Worm (Caenorhabditis elegans): ENCODE results near the gene C32H11.3.

DNA sequence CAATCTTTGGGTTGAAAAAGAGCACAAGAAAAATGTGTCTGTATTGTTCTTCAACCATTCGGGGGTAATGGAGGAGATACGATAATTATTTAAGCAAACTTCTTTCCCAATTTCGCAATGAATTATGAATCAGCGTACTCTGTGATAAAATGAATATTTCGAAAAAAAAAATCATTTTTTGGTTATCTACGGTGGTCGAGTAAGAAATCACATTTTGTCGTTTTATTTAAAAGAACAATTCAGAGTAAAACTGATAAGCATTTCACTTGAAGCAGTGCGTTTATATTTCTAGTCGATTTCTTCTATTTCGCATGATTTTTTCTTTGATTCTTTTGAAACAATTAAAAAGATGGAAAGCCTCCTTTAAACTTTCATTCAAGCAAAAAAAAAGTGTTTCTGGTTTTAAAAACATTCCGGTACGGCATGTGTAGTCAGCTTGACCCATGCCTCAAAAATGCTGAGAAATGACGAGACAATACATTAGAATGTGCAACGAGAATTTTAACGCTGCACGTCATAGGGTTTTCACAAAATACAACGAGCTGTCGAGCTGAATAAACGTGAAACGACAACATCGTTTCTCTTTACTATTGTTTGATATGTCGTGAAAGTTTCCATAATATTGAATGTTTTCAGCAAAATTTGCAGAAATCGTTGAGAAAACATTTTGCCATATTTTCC lies 15.8 kb upstream of the C32H11.3 start, which contains the start of gene K08D8.2:
- no peak for TF ChIP-seq pat-9 (tag; optimal IDR thresholded peaks at IDR 0.05)
- TF ChIP-seq ztf-16 (tag; optimal IDR thresholded peaks at IDR 0.05): no peak
- TF ChIP-seq F13H6.1 (tag; optimal IDR thresholded peaks at IDR 0.05): no peak
- no peak for TF ChIP-seq lin-11 (tag; optimal IDR thresholded peaks at IDR 0.05)
- TF ChIP-seq ceh-9 (tag; optimal IDR thresholded peaks at IDR 0.05): no peak
- no peak for TF ChIP-seq nfya-1 (tag; optimal IDR thresholded peaks at IDR 0.05)
- TF ChIP-seq sox-4 (tag; optimal IDR thresholded peaks at IDR 0.05): no peak
- no peak for TF ChIP-seq ets-4 (tag; optimal IDR thresholded peaks at IDR 0.05)
